Fruit fly (Drosophila melanogaster): ENCODE measurements around the gene TTLL3A.

TTLL3A gene

DNA sequence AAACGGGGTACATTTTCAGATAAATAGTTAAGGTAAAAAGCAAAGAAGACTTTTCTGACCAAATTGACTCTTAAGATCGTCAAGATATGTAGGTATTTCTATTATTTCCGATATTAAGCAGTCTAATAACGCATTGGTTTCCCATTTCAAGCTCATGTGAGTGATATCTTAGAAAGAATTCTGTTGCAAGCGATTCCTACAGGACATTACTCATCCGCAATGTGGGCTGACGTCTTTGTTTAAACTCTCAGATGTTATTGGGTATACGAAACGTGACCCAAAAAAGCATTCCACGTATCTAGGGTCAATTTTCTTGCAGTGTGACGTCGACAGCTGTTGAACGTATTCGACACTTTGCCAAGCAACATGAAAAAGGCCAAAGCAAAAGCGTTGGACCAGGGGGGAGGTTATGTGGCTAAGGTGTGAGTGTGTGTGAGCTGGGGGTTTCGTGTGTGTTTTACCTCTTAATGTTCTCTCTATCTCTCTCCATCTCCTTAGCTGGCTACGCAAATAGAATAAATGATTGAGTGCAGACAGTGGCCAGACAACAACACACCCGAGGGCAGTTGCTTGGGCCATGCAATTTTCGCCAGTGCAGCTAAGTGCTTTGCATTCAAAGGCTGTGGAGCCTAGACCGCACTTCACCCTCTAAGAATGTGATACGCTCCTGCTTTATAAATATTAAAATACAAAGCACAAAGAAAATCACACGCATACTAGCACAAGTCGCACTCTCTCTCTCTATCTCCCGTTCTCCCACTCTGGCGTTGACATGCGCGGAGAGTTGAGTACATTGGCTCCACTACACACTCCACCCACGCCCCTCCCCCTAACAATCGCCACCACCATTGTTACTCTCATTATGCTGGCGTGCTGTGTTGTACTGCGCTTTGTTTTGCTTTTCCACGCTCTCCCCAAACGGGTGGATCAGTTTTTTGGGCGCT is 47.3 kb upstream of the TTLL3A start (continued):
- TF ChIP-seq Pdp1 (GFP tag; optimal IDR thresholded peaks at IDR 0.05) (peak; percentile 90 to 97), stc (GFP tag; IDR thresholded peaks at IDR 0.05) (peak; percentile 67), bigmax (GFP tag; optimal IDR thresholded peaks at IDR 0.05) (no peak), sd (tag; optimal IDR thresholded peaks at IDR 0.05) (peak; percentile 78), wdn (GFP tag; IDR thresholded peaks at IDR 0.05) (peak; percentile 76), CG30403 (GFP tag; optimal IDR thresholded peaks at IDR 0.05) (peak; percentile 99), slou (GFP tag; optimal IDR thresholded peaks at IDR 0.05) (peak; percentile 93), CG6254 (GFP tag; optimal IDR thresholded peaks at IDR 0.05) (peak; percentile 83), disco-r (GFP tag; optimal IDR thresholded peaks at IDR 0.05) (peak; percentile 96), Dek (tag; optimal IDR thresholded peaks at IDR 0.05) (peak; percentile 94), scrt (GFP tag; optimal IDR thresholded peaks at IDR 0.05) (peak; percentile 93), ara (GFP tag; IDR thresholded peaks at IDR 0.05) (peak; percentile 78), vvl (GFP tag; IDR thresholded peaks at IDR 0.05) (peak; percentile 93), p53 (GFP tag; optimal IDR thresholded peaks at IDR 0.05) (peak; percentile 87), dimm (GFP tag; IDR thresholded peaks at IDR 0.05) (peak; percentile 65; the same call in 1 of the 2 replicates), CG13424 (tag; optimal IDR thresholded peaks at IDR 0.05) (peak; percentile 97), Sox102F (GFP tag; optimal IDR thresholded peaks at IDR 0.05) (peak; percentile 92), CG32767 (GFP tag; IDR thresholded peaks at IDR 0.05) (peak; percentile 77), Nf-YC (tag; optimal IDR thresholded peaks at IDR 0.05) (peak; percentile 89), CG1792 (GFP tag; optimal IDR thresholded peaks at IDR 0.05) (peak; percentile 95), CG17186 (GFP tag; optimal IDR thresholded peaks at IDR 0.05) (peak; percentile 71), CG4820 (GFP tag; optimal IDR thresholded peaks at IDR 0.05) (peak; percentile 92), CG12104 (GFP tag; optimal IDR thresholded peaks at IDR 0.05) (peak; percentile 98), Sin3A (optimal IDR thresholded peaks at IDR 0.05) (no peak), dmrt11E (tag; optimal IDR thresholded peaks at IDR 0.05) (peak; percentile 86), salm (tag; optimal IDR thresholded peaks at IDR 0.05) (peak; percentile 80), gt (GFP tag; IDR thresholded peaks at IDR 0.05) (peak; percentile 74), Poxn (GFP tag; IDR thresholded peaks at IDR 0.05) (peak; percentile 73), Mrtf (GFP tag; IDR thresholded peaks at IDR 0.05) (peak; percentile 78), CG6689 (GFP tag; IDR thresholded peaks at IDR 0.05) (peak; percentile 93), Dip2 (GFP tag; IDR thresholded peaks at IDR 0.05) (peak; percentile 55; the same call in 1 of the 2 replicates), CG8924 (tag; optimal IDR thresholded peaks at IDR 0.05) (peak; percentile 97), Dref (GFP tag; IDR thresholded peaks at IDR 0.05) (no peak), Chrac-16 (GFP tag; optimal IDR thresholded peaks at IDR 0.05) (peak; percentile 94), CG5953 (GFP tag; IDR thresholded peaks at IDR 0.05) (peak; percentile 70), Tbp (GFP tag; optimal IDR thresholded peaks at IDR 0.05) (no peak), ewg (GFP tag; optimal IDR thresholded peaks at IDR 0.05) (peak; percentile 84), pum (GFP tag; optimal IDR thresholded peaks at IDR 0.05) (peak; percentile 97), CG2202 (tag; optimal IDR thresholded peaks at IDR 0.05) (peak; percentile 86), CoRest (tag; optimal IDR thresholded peaks at IDR 0.05) (peak; percentile 99), Ptx1 (GFP tag; IDR thresholded peaks at IDR 0.05) (peak; percentile 94), CG2712 (tag; optimal IDR thresholded peaks at IDR 0.05) (peak; percentile 95), en (GFP tag; optimal IDR thresholded peaks at IDR 0.05) (peak; percentile 96), CG6175 (GFP tag; IDR thresholded peaks at IDR 0.05) (peak; percentile 46), aop (GFP tag; IDR thresholded peaks at IDR 0.05) (no peak; the same call in 1 of the 2 replicates), nom (GFP tag; optimal IDR thresholded peaks at IDR 0.05) (peak; percentile 70), Bteb2 (GFP tag; optimal IDR thresholded peaks at IDR 0.05) (peak; percentile 94), CG2120 (GFP tag; optimal IDR thresholded peaks at IDR 0.05) (peak; percentile 97), Taf1 (GFP tag; IDR thresholded peaks at IDR 0.05) (peak; percentile 66; the same call in 1 of the 2 replicates), Myb (GFP tag; optimal IDR thresholded peaks at IDR 0.05) (peak; percentile 90)
